Worm (Caenorhabditis elegans) whole organism, young adult: ENCODE measurements around the gene Y116A8C.37.

ENCODE experiments used
- F10E7.11 ChIP-seq: sonication (generic microtip); optimal IDR thresholded peaks from 2 replicates; lab custom pipeline; 2017; ENCODE audit warnings: mild to moderate bottlenecking, missing genetic modification characterization, moderate library complexity, missing compliant biosample characterization
- ama-1 ChIP-seq, 3 experiments: fragments of 150-350 bp in 1 of 3; sonication (generic microtip) in 2 of 3; optimal IDR thresholded peaks; 2 replicates each; lab custom pipeline; 2014 to 2018; ENCODE audit warnings: missing biosample characterization in 2 of 3, missing genetic modification characterization in 2 of 3, missing genetic modification reagents in 2 of 3
- ceh-27 ChIP-seq: fragments of 200-800 bp; sonication (Bioruptor generic); optimal IDR thresholded peaks from 2 replicates; lab custom pipeline; 2018; ENCODE audit warnings: mild to moderate bottlenecking, missing genetic modification characterization, moderate library complexity, missing compliant biosample characterization
- dpl-1 ChIP-seq: fragments of 150-350 bp; optimal IDR thresholded peaks from 2 replicates; lab custom pipeline; 2014; ENCODE audit warnings: missing biosample characterization, missing genetic modification reagents, missing genetic modification characterization
- lag-1 ChIP-seq: fragments of 200-800 bp; sonication (Bioruptor generic); IDR thresholded peaks from 2 replicates; pipeline ENCODE4 v1.3.6; 2022; ENCODE audit warnings: missing genetic modification reagents, missing genetic modification characterization, missing compliant biosample characterization
- snpc-4 ChIP-seq, 5 experiments: fragments of 150-350 bp in 1 of 5; sonication (generic microtip) in 4 of 5; optimal IDR thresholded peaks; 2 replicates each; lab custom pipeline; 2014 to 2018; ENCODE audit warnings: missing genetic modification characterization in 5 of 5, missing biosample characterization in 3 of 5, antibody characterized with exemption in 2 of 5, mild to moderate bottlenecking in 2 of 5, missing compliant biosample characterization in 2 of 5, missing genotype in 2 of 5, moderate library complexity in 2 of 5, missing genetic modification reagents in 1 of 5
- ztf-25 ChIP-seq: fragments of 200-800 bp; sonication (Bioruptor generic); IDR thresholded peaks from 2 replicates; pipeline ENCODE4 v1.3.6; 2022; ENCODE audit warnings: missing genetic modification reagents, missing genetic modification characterization, missing compliant biosample characterization

DNA sequence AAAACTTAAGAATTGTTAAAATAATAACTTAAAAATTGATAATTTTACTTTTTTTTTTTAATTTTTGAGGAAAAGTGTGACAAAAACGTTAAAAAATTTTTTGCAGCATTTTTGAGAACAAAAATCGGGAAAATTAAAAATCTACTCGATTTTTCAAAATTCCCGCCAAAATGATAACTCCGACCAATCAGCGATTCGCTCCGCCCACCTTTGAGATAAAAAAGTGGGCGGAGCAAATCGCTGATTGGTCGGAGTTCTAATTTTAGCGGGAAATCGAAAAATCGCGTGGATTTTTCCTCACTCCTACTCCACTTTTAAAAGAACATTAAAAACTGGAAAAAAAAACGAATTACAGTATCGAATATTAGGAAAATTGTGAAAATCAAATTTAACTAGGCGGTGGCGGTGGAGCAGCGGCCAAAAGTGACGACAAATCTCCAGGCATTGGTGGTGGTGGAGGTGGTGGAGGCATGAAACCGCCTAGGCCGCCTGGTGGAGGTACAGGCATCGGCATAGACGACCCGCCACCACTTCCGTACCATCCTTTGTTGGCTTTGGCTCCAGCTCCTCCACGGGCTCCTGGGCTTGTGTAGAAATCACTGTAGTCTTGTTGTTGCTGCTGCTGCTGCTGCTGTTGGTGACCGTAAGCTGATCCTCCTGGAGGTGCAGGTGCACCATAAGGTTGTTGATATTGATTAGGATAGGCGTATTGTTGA is 26.6 kb downstream of the Y116A8C.37 start:
- no peak for TF ChIP-seq snpc-4 (GFP tag; optimal IDR thresholded peaks at IDR 0.05; lab: Kevin White, UChicago)
- peak in 1 of 4 experiments; percentile 21 for TF ChIP-seq snpc-4 (tag; optimal IDR thresholded peaks at IDR 0.05; lab: Kevin White, UChicago)
- no peak for TF ChIP-seq dpl-1 (GFP tag; lab: Kevin White, UChicago)
- TF ChIP-seq ztf-25 = no peak
- no peak for TF ChIP-seq lag-1 (GFP tag; lab: Robert Waterston, UW)
- no peak for TF ChIP-seq ama-1 (optimal IDR thresholded peaks at IDR 0.05; lab: Kevin White, UChicago)
- TF ChIP-seq ama-1 (GFP tag; optimal IDR thresholded peaks at IDR 0.05; lab: Kevin White, UChicago) = no peak
- no peak for TF ChIP-seq ceh-27
- TF ChIP-seq F10E7.11 (tag; lab: Kevin White, UChicago) = no peak
